Fruit fly (Drosophila melanogaster): ENCODE results near the gene BBS8.

BBS8 gene

DNA sequence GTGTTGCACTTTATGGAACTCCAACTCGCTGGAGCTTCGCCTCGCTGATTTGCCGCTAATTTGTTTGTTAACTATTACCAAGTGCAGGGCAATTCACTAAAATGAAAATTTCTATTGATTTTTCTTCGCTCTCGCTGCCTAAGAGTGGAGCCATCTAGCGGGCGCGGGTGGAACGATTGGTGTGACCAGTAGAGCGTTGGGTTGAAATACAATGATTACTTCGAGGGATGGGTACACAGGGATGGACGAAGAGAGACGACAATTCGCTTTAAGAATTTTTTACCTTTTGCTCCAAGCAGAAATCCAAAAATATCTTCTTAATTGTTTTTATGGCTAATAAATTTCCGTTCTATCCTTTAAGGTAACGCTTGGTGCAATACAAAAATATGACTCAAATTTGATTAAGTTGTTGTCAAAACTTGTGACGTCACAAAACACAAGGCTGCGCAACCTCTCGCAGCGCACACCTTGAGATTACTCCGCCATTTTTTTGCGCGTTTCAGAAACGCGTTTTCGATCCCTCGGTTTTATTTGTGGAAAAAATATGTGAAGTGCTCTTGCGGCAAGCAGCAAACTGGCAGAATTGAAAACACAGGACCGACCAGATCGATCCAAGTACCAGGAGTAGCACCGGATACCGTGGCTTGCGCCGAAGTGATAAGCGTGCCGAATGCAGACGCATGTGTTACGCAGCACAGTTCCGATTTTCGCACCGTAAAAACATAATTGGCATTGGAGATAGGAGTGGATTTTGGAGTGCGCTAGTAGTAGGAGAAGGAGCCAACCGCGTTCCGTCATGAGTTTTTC, 7.9 kb upstream of the BBS8 start, which contains the start of the genes AP-2alpha and ebi (continued):
- TF ChIP-seq CG1832 (GFP tag; optimal IDR thresholded peaks at IDR 0.05) (no peak), disco-r (GFP tag; optimal IDR thresholded peaks at IDR 0.05) (peak; percentile 88), CG2875 (GFP tag; optimal IDR thresholded peaks at IDR 0.05) (peak; percentile 33), tna (GFP tag; IDR thresholded peaks at IDR 0.05; ENCODE audit: partially characterized antibody) (no peak), seq (GFP tag; IDR thresholded peaks at IDR 0.05) (peak; percentile 82), CG10209 (GFP tag; optimal IDR thresholded peaks at IDR 0.05) (peak; percentile 86), pros (GFP tag; optimal IDR thresholded peaks at IDR 0.05) (no peak), stc (GFP tag; IDR thresholded peaks at IDR 0.05) (0 out of 2 replicates have a peak, but pooled peaks have one; percentile 45), CG13775 (GFP tag; optimal IDR thresholded peaks at IDR 0.05) (peak; percentile 92), CG16813 (GFP tag; IDR thresholded peaks at IDR 0.05; ENCODE audit: partially characterized antibody) (no peak), dati (GFP tag; IDR thresholded peaks at IDR 0.05) (no peak), cato (GFP tag; optimal IDR thresholded peaks at IDR 0.05; ENCODE audit: borderline replicate concordance) (peak; percentile 84), CG17829 (tag; optimal IDR thresholded peaks at IDR 0.05) (peak; percentile 86), CG11456 (GFP tag; IDR thresholded peaks at IDR 0.05) (peak; percentile 86), CG8478 (optimal IDR thresholded peaks at IDR 0.05) (no peak), scrt (GFP tag; optimal IDR thresholded peaks at IDR 0.05) (no peak), CG17612 (GFP tag; IDR thresholded peaks at IDR 0.05) (peak; percentile 38; the same call in 1 of the 2 replicates), cas (GFP tag; IDR thresholded peaks at IDR 0.05) (peak; percentile 75; the same call in 1 of the 2 replicates), crp (GFP tag; optimal IDR thresholded peaks at IDR 0.05) (peak in 1 of 2 experiments; percentile 52), CG10565 (GFP tag; optimal IDR thresholded peaks at IDR 0.05) (peak; percentile 29), dmrt99B (tag; optimal IDR thresholded peaks at IDR 0.05) (no peak), CG17328 (GFP tag; IDR thresholded peaks at IDR 0.05) (peak; percentile 81), CG16815 (GFP tag; optimal IDR thresholded peaks at IDR 0.05) (peak; percentile 92), toy (GFP tag; IDR thresholded peaks at IDR 0.05) (no peak), tin (GFP tag; optimal IDR thresholded peaks at IDR 0.05) (peak; percentile 89), tgo (GFP tag; IDR thresholded peaks at IDR 0.05) (peak; percentile 89), CG18599 (GFP tag; optimal IDR thresholded peaks at IDR 0.05) (peak; percentile 84), chif (GFP tag; optimal IDR thresholded peaks at IDR 0.05) (peak; percentile 92 to 96), BtbVII (GFP tag; optimal IDR thresholded peaks at IDR 0.05) (no peak), CkIIα-i1 (GFP tag; IDR thresholded peaks at IDR 0.05) (no peak), CG11093 (GFP tag; IDR thresholded peaks at IDR 0.05) (peak; percentile 88), zen (tag; optimal IDR thresholded peaks at IDR 0.05) (peak; percentile 78), CG4282 (GFP tag; optimal IDR thresholded peaks at IDR 0.05) (peak; percentile 91), pho (GFP tag; optimal IDR thresholded peaks at IDR 0.05) (peak; percentile 95), sima (GFP tag; optimal IDR thresholded peaks at IDR 0.05) (peak; percentile 37), tll (GFP tag; optimal IDR thresholded peaks at IDR 0.05) (peak; percentile 22 to 100), ro (GFP tag; IDR thresholded peaks at IDR 0.05) (peak; percentile 56; the same call in 1 of the 2 replicates), hbn (GFP tag; IDR thresholded peaks at IDR 0.05; ENCODE audit: partially characterized antibody) (no peak), Atf-2 (GFP tag; optimal IDR thresholded peaks at IDR 0.05) (peak; percentile 94), fd64A (GFP tag; optimal IDR thresholded peaks at IDR 0.05) (no peak), Meics (GFP tag; optimal IDR thresholded peaks at IDR 0.05) (peak; percentile 76), vfl (GFP tag; optimal IDR thresholded peaks at IDR 0.05) (peak; percentile 84), CG7556 (GFP tag; optimal IDR thresholded peaks at IDR 0.05) (peak; percentile 78), CG17568 (GFP tag; optimal IDR thresholded peaks at IDR 0.05) (no peak), Taf1 (GFP tag; IDR thresholded peaks at IDR 0.05) (peak; percentile 77), ind (GFP tag; optimal IDR thresholded peaks at IDR 0.05) (peak; percentile 92), CG1602 (GFP tag; optimal IDR thresholded peaks at IDR 0.05) (peak; percentile 88), CG12104 (GFP tag; optimal IDR thresholded peaks at IDR 0.05) (peak; percentile 86)
